Worm (Caenorhabditis elegans): ENCODE data around the gene sru-11.

Gene sru-11

ce11 chrIV:13632613-13633012 lies 47.9 kb downstream of the sru-11 start:
- no peak for TF ChIP-seq lin-15B (tag; optimal IDR thresholded peaks at IDR 0.05)
- TF ChIP-seq nfya-1 (tag; optimal IDR thresholded peaks at IDR 0.05; ENCODE audit: insufficient read depth): no peak
- no peak for TF ChIP-seq snpc-4 (tag; optimal IDR thresholded peaks at IDR 0.05)
- no peak for TF ChIP-seq elt-1 (tag; optimal IDR thresholded peaks at IDR 0.05)
- no peak for TF ChIP-seq ama-1 (optimal IDR thresholded peaks at IDR 0.05)
- no peak for TF ChIP-seq ceh-16 (tag; optimal IDR thresholded peaks at IDR 0.05)
- TF ChIP-seq nhr-28 (tag; optimal IDR thresholded peaks at IDR 0.05): no peak
- peak; percentile 22 for TF ChIP-seq pha-4 (tag; optimal IDR thresholded peaks at IDR 0.05)

- no peak for TF ChIP-seq ceh-9 (tag; optimal IDR thresholded peaks at IDR 0.05)
- TF ChIP-seq ZK546.5 (tag; optimal IDR thresholded peaks at IDR 0.05): no peak
- no peak for TF ChIP-seq lsy-12 (tag; optimal IDR thresholded peaks at IDR 0.05)
- TF ChIP-seq skn-1 (tag; optimal IDR thresholded peaks at IDR 0.05): no peak
- TF ChIP-seq aly-2 (tag; optimal IDR thresholded peaks at IDR 0.05): no peak
- no peak for TF ChIP-seq snpc-4 (tag; optimal IDR thresholded peaks at IDR 0.05)
- TF ChIP-seq pqm-1 (tag; optimal IDR thresholded peaks at IDR 0.05): no peak
- TF ChIP-seq mml-1 (tag; optimal IDR thresholded peaks at IDR 0.05): no peak
- no peak for TF ChIP-seq unc-62 (GFP tag; optimal IDR thresholded peaks at IDR 0.05)
- no peak for TF ChIP-seq mdl-1 (tag; optimal IDR thresholded peaks at IDR 0.05)
- TF ChIP-seq nhr-67 (tag; optimal IDR thresholded peaks at IDR 0.05): no peak
- no peak for TF ChIP-seq ceh-28 (tag; optimal IDR thresholded peaks at IDR 0.05)
- TF ChIP-seq unc-39 (tag; optimal IDR thresholded peaks at IDR 0.05): no peak
- TF ChIP-seq R02D3.7 (tag; optimal IDR thresholded peaks at IDR 0.05): no peak
- TF ChIP-seq eor-1 (tag; optimal IDR thresholded peaks at IDR 0.05): no peak
- TF ChIP-seq egl-5 (tag; optimal IDR thresholded peaks at IDR 0.05): no peak
Measured at ce11 chrIV:13633165-13633564, 48.4 kb downstream of the sru-11 start, which contains the start of gene fbxa-98. fbxa-98 (plus strand) TSS chrIV:13633407.

All from whole organism, L3 larva.